Fruit fly (Drosophila melanogaster) Kc167 (cell line): ENCODE data around the gene IscU.

Experiments used
- Myc ChIP-seq: fragments of >200 bp; optimal IDR thresholded peaks from 2 replicates; lab custom pipeline; 2017; ENCODE audit warnings: missing external identifiers
- Sin3A ChIP-seq: fragments of >200 bp; optimal IDR thresholded peaks from 2 replicates; lab custom pipeline; 2018; ENCODE audit warnings: missing external identifiers

- TF ChIP-seq Myc (no peak), Sin3A (lab: Kevin White, UChicago) (no peak)
Observed at dm6 chr3R:8859264-8859663, 35.3 kb upstream of the IscU start.
